Fruit fly (Drosophila melanogaster) whole organism, embryonic: ENCODE data around the gene CG9837.

Source experiments
- Abd-B ChIP-seq: fragments of 200-800 bp; sonication (Bioruptor generic); optimal IDR thresholded peaks from 2 replicates; lab custom pipeline; 2018; ENCODE audit warnings: missing biosample characterization, mild to moderate bottlenecking, missing genetic modification characterization, moderate library complexity
- CG12659 ChIP-seq: fragments of 200-800 bp; sonication (Bioruptor generic); optimal IDR thresholded peaks from 3 replicates; lab custom pipeline; 2017; ENCODE audit warnings: mild to moderate bottlenecking, missing biosample characterization, missing genetic modification reagents, missing genetic modification characterization
- CG31441 ChIP-seq: fragments of 200-800 bp; sonication (Bioruptor generic); IDR thresholded peaks from 2 replicates; pipeline ENCODE4 v1.3.6; 2022; ENCODE audit warnings: missing biosample characterization, missing genetic modification characterization
- Dip2 ChIP-seq: fragments of 200-800 bp; sonication (Bioruptor generic); IDR thresholded peaks from 2 replicates; pipeline ENCODE4 v1.3.6; 2022; ENCODE audit warnings: missing biosample characterization, missing genetic modification characterization
- Lhr ChIP-seq: fragments of 200-800 bp; sonication (Bioruptor generic); optimal IDR thresholded peaks from 3 replicates; lab custom pipeline; 2017; ENCODE audit warnings: mild to moderate bottlenecking, missing biosample characterization, missing genetic modification reagents, missing genetic modification characterization
- Lpt ChIP-seq: fragments of >200 bp; optimal IDR thresholded peaks from 2 replicates; lab custom pipeline; 2018; ENCODE audit warnings: missing biosample characterization, missing genetic modification characterization
- Mrtf ChIP-seq: fragments of 200-800 bp; sonication (Bioruptor generic); IDR thresholded peaks from 3 replicates; pipeline ENCODE4 v1.3.6; 2022; ENCODE audit warnings: missing biosample characterization, missing genetic modification characterization
- Oaz ChIP-seq: fragments of 200-800 bp; sonication (Bioruptor generic); IDR thresholded peaks from 2 replicates; pipeline ENCODE4 v1.3.6; 2022; ENCODE audit warnings: missing biosample characterization, missing genetic modification characterization
- al ChIP-seq: fragments of 200-800 bp; sonication (Bioruptor generic); IDR thresholded peaks from 2 replicates; pipeline ENCODE4 v1.3.6; 2022; ENCODE audit warnings: missing biosample characterization, missing genetic modification characterization
- ara ChIP-seq: fragments of 200-800 bp; sonication (Bioruptor generic); IDR thresholded peaks from 2 replicates; pipeline ENCODE4 v1.3.6; 2022; ENCODE audit warnings: missing biosample characterization, missing genetic modification characterization
- hb ChIP-seq: fragments of 200-800 bp; sonication (Bioruptor generic); IDR thresholded peaks from 3 replicates; pipeline ENCODE4 v1.3.6; 2022; ENCODE audit warnings: missing biosample characterization, missing genetic modification characterization; ENCODE audit not compliant: partially characterized antibody

DNA sequence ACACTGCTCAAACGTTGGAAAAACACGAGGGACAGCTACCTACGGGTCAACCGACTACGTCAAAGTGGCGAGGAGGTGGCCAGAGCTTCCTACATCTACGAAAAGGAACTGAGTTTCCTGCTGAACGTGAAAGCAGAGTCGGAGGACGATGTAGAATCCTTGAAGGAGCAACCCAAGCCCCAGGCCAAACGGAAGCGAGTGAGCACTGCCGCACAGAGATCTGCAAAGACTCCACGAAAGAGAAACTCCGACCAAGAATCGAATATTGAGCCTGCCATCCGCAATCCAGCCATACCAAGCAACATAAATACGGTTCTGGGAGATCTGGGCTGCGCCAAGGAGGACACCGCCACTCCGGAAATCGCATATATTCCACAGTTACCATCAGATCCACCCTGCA is 6.7 kb downstream of the CG9837 start:
- TF ChIP-seq ara (GFP tag; lab: Robert Waterston, UW) (no peak), hb (GFP tag; lab: Robert Waterston, UW) (no peak), Lhr (GFP tag; lab: Kevin White, UChicago) (no peak), al (GFP tag; lab: Robert Waterston, UW) (no peak), CG31441 (GFP tag; lab: Robert Waterston, UW) (no peak), Dip2 (no peak), Abd-B (GFP tag; lab: Kevin White, UChicago) (no peak), Lpt (no peak), Oaz (GFP tag; lab: Robert Waterston, UW) (no peak), Mrtf (no peak), CG12659 (no peak)
